Fruit fly (Drosophila melanogaster) S2 (cell line): Measurements from ENCODE around the gene MsR2.

ENCODE experiments used
- CG8478 ChIP-seq: fragments of >200 bp; optimal IDR thresholded peaks from 2 replicates; lab custom pipeline; 2018
- CTCF ChIP-seq, 2 experiments: fragments of >200 bp; optimal IDR thresholded peaks; 2 replicates each; lab custom pipeline; 2018

Gene MsR2

DNA sequence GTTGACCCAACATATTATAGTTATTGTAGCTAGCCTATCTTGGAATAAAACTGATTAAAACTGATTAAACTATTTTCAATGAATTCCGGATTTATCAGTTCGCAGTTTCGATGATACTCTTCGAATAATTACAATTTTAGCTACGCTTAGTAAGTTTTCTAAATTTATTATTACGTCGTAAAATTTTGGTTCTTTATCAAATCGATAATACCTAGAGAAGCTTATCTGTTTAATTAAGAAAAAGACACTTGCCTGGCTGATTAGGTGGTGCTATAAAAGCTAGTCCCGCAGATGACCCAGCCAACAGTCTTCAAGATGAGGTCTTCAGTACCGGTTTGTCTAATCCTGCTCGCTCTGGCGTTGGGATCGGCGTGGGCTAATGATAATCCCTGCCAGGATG lies 14.2 kb upstream of the MsR2 start, which contains the start of gene CG32302:
TSS of gene CG32302 (plus strand) at position 301 of the 400 bp plus-strand sequence.
- TF ChIP-seq CTCF (optimal IDR thresholded peaks at IDR 0.05; lab: Kevin White, UChicago) = no peak
- no peak for TF ChIP-seq CG8478 (lab: Kevin White, UChicago)

- no peak for TF ChIP-seq CG8478 (lab: Kevin White, UChicago)
Measured at dm6 chr3L:2272669-2273068, 10.0 kb upstream of the MsR2 start, which contains the start of gene yellow-g. Gene yellow-g (minus strand): TSS chr3L:2272769.

DNA sequence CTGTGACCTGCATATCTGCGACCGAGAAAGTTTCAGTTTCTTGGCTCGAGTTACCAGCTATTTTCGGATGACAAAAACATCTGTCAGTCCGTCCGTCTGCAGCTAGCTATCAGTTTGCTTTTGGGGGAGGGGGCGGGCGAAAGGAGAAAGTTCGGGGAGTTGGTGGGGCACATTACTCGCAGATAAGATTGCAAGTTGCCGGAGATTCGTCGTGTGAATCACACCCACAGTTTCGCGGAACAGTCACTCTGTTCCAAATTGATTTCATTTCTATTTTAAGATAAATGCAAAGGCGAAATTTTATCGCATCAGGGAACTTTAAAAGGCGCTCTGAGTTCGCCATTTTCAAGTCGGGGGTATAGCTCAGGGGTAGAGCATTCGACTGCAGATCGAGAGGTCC lies 9.3 kb upstream of the MsR2 start:
- no peak for TF ChIP-seq CTCF (optimal IDR thresholded peaks at IDR 0.05; lab: Kevin White, UChicago)
- TF ChIP-seq CG8478 (lab: Kevin White, UChicago) = no peak

- TF ChIP-seq CTCF (optimal IDR thresholded peaks at IDR 0.05; lab: Kevin White, UChicago) = no peak
- TF ChIP-seq CG8478 (lab: Kevin White, UChicago) = no peak
Measured at dm6 chr3L:2276250-2276649, 6.4 kb upstream of the MsR2 start, which contains the start of gene yellow-g2. Gene yellow-g2 (plus strand): TSS chr3L:2276550.

- TF ChIP-seq CTCF (optimal IDR thresholded peaks at IDR 0.05; lab: Kevin White, UChicago) = no peak
Measured at dm6 chr3L:2322257-2322776, 39.6 kb downstream of the MsR2 start, which contains the start of gene MsR1. Gene MsR1 (plus strand): TSS chr3L:2322693.

DNA sequence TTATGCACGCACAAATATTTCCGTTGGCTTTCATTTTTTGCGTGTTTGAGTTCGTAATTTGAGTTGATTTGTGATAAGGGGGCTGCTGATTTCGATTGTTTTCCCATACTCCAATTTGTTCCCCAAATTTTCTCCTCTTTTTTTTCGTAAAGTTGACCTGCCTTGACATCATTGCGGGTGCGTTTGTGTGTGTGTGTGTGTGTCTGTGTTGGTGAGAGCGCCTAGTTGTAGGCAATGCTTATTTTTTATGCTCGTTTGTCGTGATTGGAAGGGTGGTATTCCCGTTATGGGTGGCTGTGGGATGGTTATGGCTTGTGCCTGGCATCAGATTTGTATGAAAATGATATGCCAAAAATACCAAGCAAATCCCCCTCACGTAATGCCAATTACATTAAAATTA lies 42.6 kb downstream of the MsR2 start:
- no peak for TF ChIP-seq CG8478 (lab: Kevin White, UChicago)
- no peak for TF ChIP-seq CTCF (optimal IDR thresholded peaks at IDR 0.05; lab: Kevin White, UChicago)

dm6 chr3L:2328804-2329203 lies 46.1 kb downstream of the MsR2 start:
- TF ChIP-seq CTCF (optimal IDR thresholded peaks at IDR 0.05; lab: Kevin White, UChicago) (no peak), CG8478 (lab: Kevin White, UChicago) (no peak)

- TF ChIP-seq CTCF (optimal IDR thresholded peaks at IDR 0.05; lab: Kevin White, UChicago) (no peak), CG8478 (lab: Kevin White, UChicago) (no peak)
Measured at dm6 chr3L:2332228-2332627, 49.5 kb downstream of the MsR2 start.
